Worm (Caenorhabditis elegans) whole organism, L4 larva: ENCODE measurements around the gene D1086.9.

Experiments used
- F26F4.8 ChIP-seq: fragments of 200-800 bp; sonication (Bioruptor generic); conservative IDR thresholded peaks from 2 replicates; pipeline ENCODE4 v1.3.6; 2022; ENCODE audit warnings: missing genetic modification characterization, missing compliant biosample characterization
- F44E2.7 ChIP-seq: fragments of 200-800 bp; sonication (Bioruptor generic); IDR thresholded peaks from 2 replicates; pipeline ENCODE4 v2.1.2; 2022; ENCODE audit warnings: missing genetic modification characterization, missing compliant biosample characterization
- R02D3.7 ChIP-seq: fragments of 150-350 bp; sonication (generic microtip); optimal IDR thresholded peaks from 3 replicates; lab custom pipeline; 2014; ENCODE audit warnings: missing biosample characterization, missing genetic modification characterization
- T20F7.1 ChIP-seq: fragments of 200-800 bp; sonication (Bioruptor generic); optimal IDR thresholded peaks from 2 replicates; lab custom pipeline; 2018; ENCODE audit warnings: mild to moderate bottlenecking, missing genetic modification characterization, missing compliant biosample characterization
- T26A8.4 ChIP-seq: fragments of 200-800 bp; sonication (Bioruptor generic); IDR thresholded peaks from 2 replicates; pipeline ENCODE4 v1.3.6; 2022; ENCODE audit warnings: missing genetic modification characterization, missing compliant biosample characterization
- ZK337.2 ChIP-seq: fragments of 200-800 bp; sonication (Bioruptor generic); IDR thresholded peaks from 2 replicates; pipeline ENCODE4 v1.3.6; 2022; ENCODE audit warnings: missing genetic modification reagents, missing genetic modification characterization, missing compliant biosample characterization
- aha-1 ChIP-seq: fragments of 150-350 bp; peaks from one replicate; lab custom pipeline; 2014; ENCODE audit warnings: missing biosample characterization, missing genetic modification characterization
- aly-2 ChIP-seq: sonication (generic microtip); optimal IDR thresholded peaks from 2 replicates; lab custom pipeline; 2018; ENCODE audit warnings: missing biosample characterization, missing genetic modification characterization
- attf-4 ChIP-seq: sonication (generic microtip); optimal IDR thresholded peaks from 3 replicates; lab custom pipeline; 2017; ENCODE audit warnings: missing biosample characterization, missing genetic modification characterization
- ceh-28 ChIP-seq: fragments of 150-350 bp; optimal IDR thresholded peaks from 2 replicates; lab custom pipeline; 2014; ENCODE audit warnings: missing biosample characterization, missing genetic modification reagents, missing genetic modification characterization
- ces-1 ChIP-seq: fragments of 150-350 bp; sonication (generic microtip); optimal IDR thresholded peaks from 4 replicates; lab custom pipeline; 2014; ENCODE audit warnings: missing biosample characterization, missing genetic modification reagents, missing genetic modification characterization
- daf-16 ChIP-seq, 3 experiments: sonication (generic microtip); optimal IDR thresholded peaks; 2 replicates each; lab custom pipeline; 2016 to 2017; ENCODE audit warnings: missing genetic modification characterization in 3 of 3, missing genetic modification reagents in 3 of 3, mild to moderate bottlenecking in 2 of 3, missing compliant biosample characterization in 2 of 3, missing biosample characterization in 1 of 3, moderate library complexity in 1 of 3
- dmd-6 ChIP-seq: fragments of 200-800 bp; sonication (Bioruptor generic); IDR thresholded peaks from 2 replicates; pipeline ENCODE4 v1.3.6; 2022; ENCODE audit warnings: missing genetic modification reagents, missing genetic modification characterization, missing compliant biosample characterization
- dmd-8 ChIP-seq: fragments of 200-800 bp; sonication (Bioruptor generic); IDR thresholded peaks from 2 replicates; pipeline ENCODE4 v1.3.6; 2022; ENCODE audit warnings: missing genetic modification characterization, missing compliant biosample characterization
- dpl-1 ChIP-seq: fragments of 150-350 bp; optimal IDR thresholded peaks from 2 replicates; lab custom pipeline; 2014; ENCODE audit warnings: missing biosample characterization, missing genetic modification reagents, missing genetic modification characterization
- egl-43 ChIP-seq: fragments of 200-800 bp; sonication (Bioruptor generic); IDR thresholded peaks from 2 replicates; pipeline ENCODE4 v1.3.6; 2022; ENCODE audit warnings: missing genetic modification reagents, missing genetic modification characterization, missing compliant biosample characterization
- fkh-10 ChIP-seq: fragments of 150-350 bp; optimal IDR thresholded peaks from 2 replicates; lab custom pipeline; 2014; ENCODE audit warnings: missing biosample characterization, missing genetic modification reagents, missing genetic modification characterization
- gei-8 ChIP-seq: fragments of 200-800 bp; sonication (Bioruptor generic); optimal IDR thresholded peaks from 2 replicates; lab custom pipeline; 2018; ENCODE audit warnings: mild to moderate bottlenecking, missing genetic modification characterization, missing compliant biosample characterization
- hlh-11 ChIP-seq: fragments of 200-800 bp; sonication (Bioruptor generic); optimal IDR thresholded peaks from 2 replicates; lab custom pipeline; 2018; ENCODE audit warnings: mild to moderate bottlenecking, missing genetic modification characterization, missing compliant biosample characterization
- hlh-30 ChIP-seq: sonication (generic microtip); optimal IDR thresholded peaks from 2 replicates; lab custom pipeline; 2017; ENCODE audit warnings: antibody characterized with exemption, mild to moderate bottlenecking, missing genetic modification characterization, missing compliant biosample characterization; ENCODE audit not compliant: insufficient read depth
- jun-1 ChIP-seq: fragments of 150-350 bp; optimal IDR thresholded peaks from 2 replicates; lab custom pipeline; 2014; ENCODE audit warnings: missing biosample characterization, missing genetic modification reagents, missing genetic modification characterization
- lin-29 ChIP-seq: fragments of 200-800 bp; sonication (Bioruptor generic); IDR thresholded peaks from 2 replicates; pipeline ENCODE4 v1.3.6; 2022; ENCODE audit warnings: missing genetic modification reagents, missing genetic modification characterization, missing compliant biosample characterization
- lin-38 ChIP-seq: fragments of 200-800 bp; sonication (Bioruptor generic); IDR thresholded peaks from 2 replicates; pipeline ENCODE4 v1.3.6; 2022; ENCODE audit warnings: missing genetic modification reagents, missing genetic modification characterization, missing compliant biosample characterization
- lsy-2 ChIP-seq, 2 experiments: fragments of 150-350 bp in 1 of 2; sonication (generic microtip) in 1 of 2; optimal IDR thresholded peaks; 2 replicates each; lab custom pipeline; 2014 to 2017; ENCODE audit warnings: missing biosample characterization in 2 of 2, missing genetic modification characterization in 2 of 2
- mdl-1 ChIP-seq, 2 experiments: fragments of 150-350 bp in 1 of 2; sonication (generic microtip) in 1 of 2; optimal IDR thresholded peaks; 2 replicates each; lab custom pipeline; 2014 to 2017; ENCODE audit warnings: missing biosample characterization in 2 of 2, missing genetic modification characterization in 2 of 2
- mep-1 ChIP-seq: fragments of 150-350 bp; sonication (generic microtip); optimal IDR thresholded peaks from 3 replicates; lab custom pipeline; 2014; ENCODE audit warnings: missing biosample characterization, missing genetic modification characterization
- mes-2 ChIP-seq: sonication (generic microtip); optimal IDR thresholded peaks from 2 replicates; lab custom pipeline; 2016; ENCODE audit warnings: missing genotype, mild to moderate bottlenecking, missing genetic modification characterization, missing compliant biosample characterization; ENCODE audit not compliant: poor library complexity, severe bottlenecking
- nhr-111 ChIP-seq: fragments of 200-800 bp; sonication (Bioruptor generic); optimal IDR thresholded peaks from 2 replicates; lab custom pipeline; 2018; ENCODE audit warnings: mild to moderate bottlenecking, missing genetic modification characterization, missing compliant biosample characterization
- nhr-237 ChIP-seq: sonication (generic microtip); optimal IDR thresholded peaks from 2 replicates; lab custom pipeline; 2017; ENCODE audit warnings: missing biosample characterization, missing genetic modification characterization
- nhr-25 ChIP-seq: sonication (generic microtip); optimal IDR thresholded peaks from 2 replicates; lab custom pipeline; 2017; ENCODE audit warnings: missing genetic modification characterization, mild to moderate bottlenecking, missing compliant biosample characterization, antibody characterized with exemption, moderate library complexity, borderline replicate concordance; ENCODE audit not compliant: insufficient read depth
- nhr-28 ChIP-seq: fragments of 150-350 bp; optimal IDR thresholded peaks from 2 replicates; lab custom pipeline; 2014; ENCODE audit warnings: missing biosample characterization, missing genetic modification characterization
- nhr-48 ChIP-seq: sonication (generic microtip); optimal IDR thresholded peaks from 2 replicates; lab custom pipeline; 2016; ENCODE audit warnings: mild to moderate bottlenecking, missing genetic modification characterization, missing compliant biosample characterization
- nhr-6 ChIP-seq: fragments of 150-350 bp; optimal IDR thresholded peaks from 2 replicates; lab custom pipeline; 2014; ENCODE audit warnings: missing biosample characterization, missing genetic modification characterization
- pha-4 ChIP-seq, 2 experiments: fragments of 150-350 bp in 1 of 2; fragments of 200-800 bp in 1 of 2; sonication (Bioruptor generic) in 1 of 2; IDR thresholded peaks in 1 of 2; optimal IDR thresholded peaks in 1 of 2; 2 replicates each; pipeline versions ENCODE4 v1.3.6 to Lab custom; 2014 to 2022; ENCODE audit warnings: missing genetic modification characterization in 2 of 2, missing genetic modification reagents in 2 of 2, missing biosample characterization in 1 of 2, missing compliant biosample characterization in 1 of 2
- pqm-1 ChIP-seq: sonication (generic microtip); optimal IDR thresholded peaks from 2 replicates; lab custom pipeline; 2017; ENCODE audit warnings: missing biosample characterization, missing genetic modification characterization
- sdz-12 ChIP-seq: fragments of 200-800 bp; sonication (Bioruptor generic); optimal IDR thresholded peaks from 2 replicates; lab custom pipeline; 2018; ENCODE audit warnings: mild to moderate bottlenecking, missing genetic modification characterization, missing compliant biosample characterization
- set-16 ChIP-seq: fragments of 200-800 bp; sonication (Bioruptor generic); IDR thresholded peaks from 2 replicates; pipeline ENCODE4 v1.3.6; 2022; ENCODE audit warnings: missing genetic modification reagents, missing genetic modification characterization, missing compliant biosample characterization
- skn-1 ChIP-seq: fragments of 150-350 bp; optimal IDR thresholded peaks from 2 replicates; lab custom pipeline; 2014; ENCODE audit warnings: missing biosample characterization, missing genetic modification characterization
- zfp-2 ChIP-seq: sonication (generic microtip); optimal IDR thresholded peaks from 2 replicates; lab custom pipeline; 2016; ENCODE audit warnings: mild to moderate bottlenecking, missing genetic modification characterization, missing compliant biosample characterization
- zip-11 ChIP-seq: fragments of 200-800 bp; sonication (Bioruptor generic); IDR thresholded peaks from 2 replicates; pipeline ENCODE4 v1.3.6; 2022; ENCODE audit warnings: missing genetic modification characterization, missing compliant biosample characterization
- ztf-7 ChIP-seq: fragments of 150-350 bp; optimal IDR thresholded peaks from 2 replicates; lab custom pipeline; 2014; ENCODE audit warnings: missing biosample characterization, missing genetic modification characterization

The D1086.9 gene

DNA sequence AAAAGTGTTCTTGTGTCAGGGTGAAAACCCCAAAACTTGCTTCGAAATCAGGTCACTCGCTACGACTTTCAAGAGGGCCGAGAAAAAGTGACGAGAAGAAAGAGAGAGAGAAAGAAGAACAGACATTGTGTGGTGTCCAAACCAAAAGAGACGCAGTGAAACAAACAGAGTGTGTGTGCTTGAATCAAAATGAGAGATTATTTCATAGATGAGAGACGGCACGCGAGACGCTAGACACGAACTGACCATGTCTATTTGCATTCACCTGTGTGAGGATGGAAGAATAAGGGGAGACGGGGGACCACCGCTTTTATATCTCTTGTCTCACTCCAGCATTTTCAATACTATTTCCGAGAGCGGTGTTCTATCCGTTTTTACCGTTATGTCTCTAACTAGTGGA lies 32.1 kb downstream of the D1086.9 start (continued):
- TF ChIP-seq pha-4 (GFP tag; IDR thresholded peaks at IDR 0.05; lab: Robert Waterston, UW) = no peak
- peak; percentile 67 for TF ChIP-seq pha-4 (tag; optimal IDR thresholded peaks at IDR 0.05; lab: Kevin White, UChicago)
- peak; percentile 68 for TF ChIP-seq dmd-6 (GFP tag; lab: Robert Waterston, UW)
- TF ChIP-seq zip-11 (GFP tag; lab: Robert Waterston, UW) = no peak
- TF ChIP-seq zfp-2 = no peak
- TF ChIP-seq mdl-1 (tag; optimal IDR thresholded peaks at IDR 0.05; lab: Kevin White, UChicago) = peak; percentile 53 to 90
- TF ChIP-seq attf-4 (tag; lab: Kevin White, UChicago) = no peak
- TF ChIP-seq F44E2.7 = no peak
- 0 out of 2 replicates have a peak, but pooled peaks have one; percentile 27 for TF ChIP-seq lin-38 (GFP tag; lab: Robert Waterston, UW)
- no peak for TF ChIP-seq ceh-28 (tag; lab: Kevin White, UChicago)
- peak; percentile 39 for TF ChIP-seq pqm-1
- no peak for TF ChIP-seq nhr-111
- TF ChIP-seq sdz-12 (GFP tag; lab: Kevin White, UChicago) = no peak
- TF ChIP-seq T20F7.1 = no peak
- TF ChIP-seq mes-2 (tag; lab: Kevin White, UChicago) = peak; percentile 54
- peak; percentile 89 for TF ChIP-seq hlh-11 (tag; lab: Kevin White, UChicago)
- TF ChIP-seq T26A8.4 = peak; percentile 35; the same call in 1 of the 2 replicates
- peak; percentile 33 to 69 for TF ChIP-seq lsy-2 (tag; optimal IDR thresholded peaks at IDR 0.05; lab: Kevin White, UChicago)
- TF ChIP-seq daf-16 (GFP tag; optimal IDR thresholded peaks at IDR 0.05; lab: Kevin White, UChicago) = no peak
- TF ChIP-seq daf-16 (tag; optimal IDR thresholded peaks at IDR 0.05; lab: Kevin White, UChicago) = peak; percentile 34
- TF ChIP-seq dpl-1 (GFP tag; lab: Kevin White, UChicago) = peak; percentile 48
- TF ChIP-seq hlh-30 (tag; lab: Kevin White, UChicago) = peak; percentile 75
- TF ChIP-seq ztf-7 = no peak
- TF ChIP-seq egl-43 (GFP tag; lab: Robert Waterston, UW) = 0 out of 2 replicates have a peak, but pooled peaks have one; percentile 47

- peak; percentile 42; the same call in 1 of the 2 replicates for TF ChIP-seq set-16 (GFP tag; lab: Robert Waterston, UW)
- TF ChIP-seq, all 104 proteins: peak for 1; not testable (repeated sequence) for 103
Observed at ce11 chrV:14137766-14138165, 33.7 kb downstream of the D1086.9 start, which contains the start of gene AH10.4. AH10.4 (minus strand) TSS chrV:14137866.

DNA sequence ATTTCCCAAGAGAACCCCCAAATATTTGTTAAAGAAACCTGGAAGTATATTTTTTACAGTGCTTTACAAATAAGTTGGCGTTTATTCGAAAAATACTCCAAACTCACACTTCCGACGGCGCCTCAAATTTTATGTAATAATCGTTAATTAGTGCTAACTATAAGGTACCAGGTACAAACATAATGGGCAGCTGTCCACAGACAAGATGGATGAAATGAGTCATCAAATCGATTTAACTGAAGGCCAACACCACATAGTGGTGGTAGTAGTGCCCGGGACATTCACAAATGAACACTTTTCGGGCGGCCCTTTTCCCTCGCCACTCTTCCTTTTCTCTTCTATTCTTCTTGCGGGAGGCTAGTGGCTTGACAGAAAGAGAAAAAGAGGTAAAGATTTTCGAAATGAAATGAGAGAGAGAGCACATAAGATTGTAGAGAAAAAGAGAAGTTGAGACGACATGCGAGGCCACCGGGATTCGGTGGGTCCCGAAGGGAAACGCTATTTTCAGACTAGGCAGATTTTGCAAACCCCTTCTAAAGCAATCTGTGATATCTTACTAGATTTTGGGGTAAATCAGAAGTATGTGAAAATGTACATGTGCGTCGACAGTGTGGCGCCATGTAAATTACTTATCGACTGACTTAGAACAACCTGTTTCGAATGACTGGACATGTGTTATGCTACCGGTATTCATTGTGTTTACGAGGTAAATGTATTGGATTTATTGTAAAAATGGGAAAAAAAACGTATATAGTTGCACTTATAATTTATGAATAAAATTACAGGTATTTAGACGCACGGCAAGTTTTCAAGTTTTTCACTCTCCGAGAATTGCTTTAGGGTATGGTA lies 35.4 kb downstream of the D1086.9 start:
- TF ChIP-seq gei-8 (GFP tag; lab: Kevin White, UChicago) (no peak), aha-1 (tag; lab: Kevin White, UChicago) (peak; percentile 67), skn-1 (no peak), ZK337.2 (GFP tag; lab: Robert Waterston, UW) (no peak), dmd-8 (GFP tag; lab: Robert Waterston, UW) (no peak), daf-16 (GFP tag; optimal IDR thresholded peaks at IDR 0.05; lab: Kevin White, UChicago) (no peak), daf-16 (tag; optimal IDR thresholded peaks at IDR 0.05; lab: Kevin White, UChicago) (no peak), jun-1 (tag; lab: Kevin White, UChicago) (no peak), hlh-11 (tag; lab: Kevin White, UChicago) (peak; percentile 10), lin-29 (GFP tag; lab: Robert Waterston, UW) (no peak), R02D3.7 (tag; lab: Kevin White, UChicago) (no peak), nhr-237 (tag; lab: Kevin White, UChicago) (no peak), nhr-6 (tag; lab: Kevin White, UChicago) (peak; percentile 61), F26F4.8 (GFP tag; lab: Robert Waterston, UW) (no peak), aly-2 (no peak), fkh-10 (GFP tag; lab: Kevin White, UChicago) (no peak), mep-1 (tag; lab: Kevin White, UChicago) (peak; percentile 24), ces-1 (GFP tag; lab: Kevin White, UChicago) (no peak), nhr-48 (tag; lab: Kevin White, UChicago) (no peak), nhr-25 (tag; lab: Kevin White, UChicago) (peak; percentile 10), nhr-28 (tag; lab: Kevin White, UChicago) (no peak)
